Worm (Caenorhabditis elegans) whole organism, L1 larva: ENCODE measurements around the gene wrt-7.
A peak's percentile ranks its signal among the peaks of the same experiment; 100 is the strongest.

Experiments
- dpl-1 ChIP-seq, 3 experiments: fragments of 150-350 bp in 2 of 3; sonication (generic microtip) in 1 of 3; optimal IDR thresholded peaks; 2 replicates each; lab custom pipeline; 2014 to 2017; ENCODE audit warnings: missing biosample characterization in 3 of 3, missing genetic modification characterization in 3 of 3, missing genetic modification reagents in 3 of 3
- lin-13 ChIP-seq: fragments of 150-350 bp; optimal IDR thresholded peaks from 2 replicates; lab custom pipeline; 2014; ENCODE audit warnings: missing biosample characterization, missing genetic modification reagents, missing genetic modification characterization
- mdl-1 ChIP-seq, 2 experiments: fragments of 150-350 bp; optimal IDR thresholded peaks; 2 replicates each; lab custom pipeline; 2014 to 2017; ENCODE audit warnings: missing biosample characterization in 2 of 2, missing genetic modification characterization in 2 of 2, inconsistent platforms in 1 of 2
- mef-2 ChIP-seq: fragments of 150-350 bp; optimal IDR thresholded peaks from 2 replicates; lab custom pipeline; 2014; ENCODE audit warnings: missing biosample characterization, missing genetic modification characterization
- nhr-12 ChIP-seq: sonication (generic microtip); optimal IDR thresholded peaks from 2 replicates; lab custom pipeline; 2017; ENCODE audit warnings: missing biosample characterization, missing genetic modification characterization
- pax-3 ChIP-seq: fragments of 200-800 bp; sonication (Bioruptor generic); optimal IDR thresholded peaks from 2 replicates; lab custom pipeline; 2018; ENCODE audit warnings: mild to moderate bottlenecking, missing genetic modification characterization, moderate library complexity, missing compliant biosample characterization
- skn-1 ChIP-seq: fragments of 150-350 bp; optimal IDR thresholded peaks from 2 replicates; lab custom pipeline; 2014; ENCODE audit warnings: missing biosample characterization, missing genetic modification characterization
- tlp-1 ChIP-seq: fragments of 150-350 bp; optimal IDR thresholded peaks from 2 replicates; lab custom pipeline; 2014; ENCODE audit warnings: missing biosample characterization, missing genetic modification characterization
- unc-62 ChIP-seq: fragments of 150-350 bp; optimal IDR thresholded peaks from 2 replicates; lab custom pipeline; 2014; ENCODE audit warnings: missing biosample characterization, missing genetic modification reagents, missing genetic modification characterization
- ztf-11 ChIP-seq, 2 experiments: sonication (generic microtip); optimal IDR thresholded peaks; 2 replicates each; lab custom pipeline; 2016 to 2017; ENCODE audit warnings: missing genetic modification characterization in 2 of 2, missing biosample characterization in 1 of 2, missing compliant biosample characterization in 1 of 2

ce11 chrV:15298597-15298996 lies 38.7 kb downstream of the wrt-7 start, which contains the start of gene cpr-3:
- no peak for TF ChIP-seq nhr-12 (tag; lab: Kevin White, UChicago)
- TF ChIP-seq mdl-1 (tag; optimal IDR thresholded peaks at IDR 0.05; lab: Kevin White, UChicago): no peak
- no peak for TF ChIP-seq dpl-1 (GFP tag; optimal IDR thresholded peaks at IDR 0.05; lab: Kevin White, UChicago)
- TF ChIP-seq tlp-1: peak; percentile 83
- TF ChIP-seq lin-13 (GFP tag; lab: Kevin White, UChicago): no peak
- TF ChIP-seq ztf-11 (tag; optimal IDR thresholded peaks at IDR 0.05; lab: Kevin White, UChicago): no peak
- no peak for TF ChIP-seq skn-1 (tag; lab: Kevin White, UChicago)
- TF ChIP-seq mef-2 (tag; lab: Kevin White, UChicago): no peak
- TF ChIP-seq unc-62: no peak
- TF ChIP-seq pax-3 (tag; lab: Kevin White, UChicago): peak; percentile 88
